Worm (Caenorhabditis elegans): ENCODE results near the gene B0563.18.

The B0563.18 gene

DNA sequence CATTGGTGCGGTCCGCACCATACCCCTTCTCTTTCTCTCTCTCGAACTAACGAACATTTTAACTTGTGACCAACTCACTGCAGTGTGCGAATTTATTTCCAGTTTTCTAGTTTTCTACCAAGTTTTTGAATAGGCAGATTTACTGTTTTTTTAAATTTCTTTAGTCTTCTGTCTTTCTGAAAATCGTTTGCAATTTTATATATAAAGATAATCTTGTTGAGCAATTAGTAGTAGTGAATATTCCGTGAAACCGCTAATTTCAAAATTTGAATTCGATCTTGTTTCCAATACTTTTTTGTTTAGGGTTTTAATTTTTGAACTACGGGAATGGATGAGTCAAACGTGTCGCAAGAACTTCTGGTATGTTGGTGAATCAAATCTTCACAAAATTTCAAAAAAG lies 11.5 kb downstream of the B0563.18 start, which contains the start of gene Y81B9A.2:
Y81B9A.2 (plus strand) TSS at position 301 of the 400 bp plus-strand sequence.
- no peak for TF ChIP-seq unc-86 (tag; optimal IDR thresholded peaks at IDR 0.05)
- no peak for TF ChIP-seq ceh-22 (tag; optimal IDR thresholded peaks at IDR 0.05)
- TF ChIP-seq hlh-13 (GFP tag; optimal IDR thresholded peaks at IDR 0.05) = no peak
- TF ChIP-seq sox-2 (GFP tag; IDR thresholded peaks at IDR 0.05) = no peak
- no peak for TF ChIP-seq elt-4 (tag; optimal IDR thresholded peaks at IDR 0.05)
- no peak for TF ChIP-seq unc-42 (tag; optimal IDR thresholded peaks at IDR 0.05)
- TF ChIP-seq ceh-19 (GFP tag; optimal IDR thresholded peaks at IDR 0.05) = no peak
- TF ChIP-seq mec-3 (tag; optimal IDR thresholded peaks at IDR 0.05; ENCODE audit: borderline replicate concordance) = no peak
- TF ChIP-seq che-1 (tag; optimal IDR thresholded peaks at IDR 0.05) = no peak
- no peak for TF ChIP-seq F13H6.1 (tag; optimal IDR thresholded peaks at IDR 0.05)
- TF ChIP-seq Y22D7AL.16 (tag; optimal IDR thresholded peaks at IDR 0.05) = no peak
- no peak for TF ChIP-seq elt-2 (tag; optimal IDR thresholded peaks at IDR 0.05)
- no peak for TF ChIP-seq fkh-6 (tag; optimal IDR thresholded peaks at IDR 0.05)
- TF ChIP-seq C38D4.7 (GFP tag; optimal IDR thresholded peaks at IDR 0.05) = no peak

DNA sequence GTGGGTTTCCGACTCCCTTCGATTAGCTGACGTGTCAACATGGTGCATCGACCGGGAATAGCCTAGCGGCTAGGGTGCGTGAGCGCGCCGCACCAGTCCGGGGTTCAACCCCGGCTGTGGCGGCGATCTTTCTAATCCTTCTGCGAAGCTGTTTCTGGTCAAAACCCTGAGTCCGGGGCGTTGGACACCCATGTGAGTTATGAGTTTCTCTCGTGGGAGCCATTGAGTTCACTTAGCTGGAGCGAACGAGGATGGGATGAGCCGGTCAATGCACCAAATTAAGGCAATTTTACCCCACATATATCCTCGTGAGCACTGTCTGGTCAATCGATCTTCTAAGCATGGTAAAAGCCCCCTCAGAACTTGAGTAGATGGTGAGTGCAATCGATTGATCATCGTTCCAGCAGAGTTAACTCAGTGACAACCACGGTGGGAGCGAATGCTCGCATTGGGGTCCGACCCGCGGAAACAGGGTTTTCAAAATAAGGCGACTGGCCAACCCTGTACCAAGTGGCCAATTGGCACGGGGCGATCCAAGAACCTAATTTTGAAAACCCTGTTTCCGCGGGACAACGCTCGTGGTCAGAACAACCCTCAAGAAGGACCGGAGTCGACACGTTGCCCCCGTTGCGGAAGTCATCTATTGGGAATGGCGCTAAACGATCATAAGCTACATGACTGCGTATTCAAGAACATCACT lies 19.6 kb downstream of the B0563.18 start, which contains the start of gene Y81B9A.1:
Y81B9A.1 (plus strand) TSS at position 650 of the 700 bp plus-strand sequence.
- TF ChIP-seq fkh-10 (GFP tag; optimal IDR thresholded peaks at IDR 0.05) (no peak), ceh-19 (GFP tag; optimal IDR thresholded peaks at IDR 0.05) (no peak), odd-2 (tag; optimal IDR thresholded peaks at IDR 0.05) (no peak), ztf-16 (tag; optimal IDR thresholded peaks at IDR 0.05) (no peak), F13H6.1 (tag; optimal IDR thresholded peaks at IDR 0.05) (no peak), lim-6 (tag; optimal IDR thresholded peaks at IDR 0.05) (no peak), elt-4 (tag; optimal IDR thresholded peaks at IDR 0.05) (no peak), ceh-45 (GFP tag; IDR thresholded peaks at IDR 0.05) (no peak), ahr-1 (tag; optimal IDR thresholded peaks at IDR 0.05) (no peak), zip-5 (tag; optimal IDR thresholded peaks at IDR 0.05) (no peak), ceh-31 (tag; optimal IDR thresholded peaks at IDR 0.05) (no peak), rnt-1 (tag; optimal IDR thresholded peaks at IDR 0.05) (no peak), C38D4.7 (GFP tag; optimal IDR thresholded peaks at IDR 0.05) (no peak), madf-2 (tag; optimal IDR thresholded peaks at IDR 0.05) (no peak), T23F11.4 (GFP tag; optimal IDR thresholded peaks at IDR 0.05) (no peak), ttx-3 (tag; optimal IDR thresholded peaks at IDR 0.05) (no peak), nhr-11 (tag; optimal IDR thresholded peaks at IDR 0.05) (no peak)

DNA sequence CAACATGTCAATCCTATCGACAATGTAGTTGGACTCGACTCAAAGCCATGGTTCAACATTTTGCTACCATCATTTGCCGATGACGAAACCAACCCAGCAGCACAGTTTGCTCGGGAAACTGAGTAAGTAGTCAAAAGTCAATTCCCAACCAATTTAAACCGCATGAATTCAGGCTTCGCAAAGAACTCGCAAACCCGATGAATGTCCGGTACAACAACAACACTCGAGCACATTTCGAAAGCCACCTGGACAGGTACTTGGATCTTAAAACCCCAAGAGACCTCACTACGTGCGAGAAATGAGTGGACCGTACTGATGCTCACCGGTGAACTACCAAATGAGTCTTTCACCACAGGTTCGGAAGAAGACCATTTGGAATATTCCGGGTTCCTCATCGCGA lies 21.7 kb downstream of the B0563.18 start:
- TF ChIP-seq ceh-30 (tag; optimal IDR thresholded peaks at IDR 0.05) (no peak), C38D4.7 (GFP tag; optimal IDR thresholded peaks at IDR 0.05) (no peak), ceh-48 (tag; optimal IDR thresholded peaks at IDR 0.05) (no peak), che-1 (tag; optimal IDR thresholded peaks at IDR 0.05) (no peak), odd-2 (tag; optimal IDR thresholded peaks at IDR 0.05) (no peak), hlh-8 (tag; optimal IDR thresholded peaks at IDR 0.05) (no peak), sox-2 (GFP tag; IDR thresholded peaks at IDR 0.05) (no peak), lim-6 (tag; optimal IDR thresholded peaks at IDR 0.05) (no peak), unc-86 (tag; optimal IDR thresholded peaks at IDR 0.05) (no peak), sdc-2 (tag; optimal IDR thresholded peaks at IDR 0.05) (no peak), ttx-3 (tag; optimal IDR thresholded peaks at IDR 0.05) (no peak), ceh-31 (tag; optimal IDR thresholded peaks at IDR 0.05) (no peak)

ce11 chrX:9195375-9196098 lies 23.2 kb downstream of the B0563.18 start:
- TF ChIP-seq unc-42 (tag; optimal IDR thresholded peaks at IDR 0.05) = no peak
- TF ChIP-seq mec-3 (tag; optimal IDR thresholded peaks at IDR 0.05; ENCODE audit: borderline replicate concordance) = no peak
- TF ChIP-seq ceh-9 (tag; optimal IDR thresholded peaks at IDR 0.05) = no peak
- TF ChIP-seq Y22D7AL.16 (tag; optimal IDR thresholded peaks at IDR 0.05) = no peak
- TF ChIP-seq nhr-232 (tag; optimal IDR thresholded peaks at IDR 0.05) = no peak
- TF ChIP-seq ceh-14 (tag; optimal IDR thresholded peaks at IDR 0.05) = no peak
- TF ChIP-seq elt-2 (tag; optimal IDR thresholded peaks at IDR 0.05) = no peak
- no peak for TF ChIP-seq ama-1 (optimal IDR thresholded peaks at IDR 0.05)
- TF ChIP-seq unc-55 (GFP tag; optimal IDR thresholded peaks at IDR 0.05) = no peak
- TF ChIP-seq ztf-16 (tag; optimal IDR thresholded peaks at IDR 0.05) = no peak
- no peak for TF ChIP-seq syd-9 (tag; optimal IDR thresholded peaks at IDR 0.05)
- no peak for TF ChIP-seq pha-4 (tag; optimal IDR thresholded peaks at IDR 0.05)
- no peak for TF ChIP-seq dmd-4 (tag; optimal IDR thresholded peaks at IDR 0.05; ENCODE audit: borderline replicate concordance)
- no peak for TF ChIP-seq ceh-48 (tag; optimal IDR thresholded peaks at IDR 0.05)
- no peak for TF ChIP-seq ceh-30 (tag; optimal IDR thresholded peaks at IDR 0.05)
- no peak for TF ChIP-seq lin-11 (tag; optimal IDR thresholded peaks at IDR 0.05)
- TF ChIP-seq nfya-1 (tag; optimal IDR thresholded peaks at IDR 0.05) = no peak
